Worm (Caenorhabditis elegans) whole organism, L4 larva: ENCODE measurements around the gene F54D5.7.

ENCODE experiments used
- duxl-1 ChIP-seq: sonication (generic microtip); optimal IDR thresholded peaks from 2 replicates; lab custom pipeline; 2016; ENCODE audit warnings: mild to moderate bottlenecking, missing genetic modification characterization, moderate library complexity, missing compliant biosample characterization; ENCODE audit not compliant: poor library complexity
- tra-1 ChIP-seq: fragments of 200-800 bp; sonication (Bioruptor generic); IDR thresholded peaks from 2 replicates; pipeline ENCODE4 v1.3.6; 2022; ENCODE audit warnings: missing genetic modification reagents, missing genetic modification characterization, missing compliant biosample characterization

DNA sequence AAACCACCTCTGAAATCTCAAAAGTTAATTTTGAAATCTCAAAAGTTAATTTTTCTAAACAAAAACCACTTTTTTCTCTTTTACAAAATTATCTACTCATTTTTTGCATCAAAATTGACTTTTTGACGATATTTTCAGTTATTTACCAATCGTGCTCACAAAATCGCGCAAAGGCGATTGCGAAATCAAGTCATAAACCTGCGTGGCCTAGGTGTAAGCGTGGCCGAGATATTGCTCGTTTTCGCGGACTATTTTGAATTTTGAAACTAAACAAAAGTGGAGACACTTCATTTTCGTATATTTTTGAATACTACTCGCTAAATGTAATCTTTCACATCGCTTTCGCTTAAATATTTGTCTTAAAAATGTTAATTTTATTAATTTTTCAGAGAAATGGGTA lies 31.0 kb downstream of the F54D5.7 start, which contains the start of gene smc-6:
- no peak for TF ChIP-seq duxl-1
- no peak for TF ChIP-seq tra-1
